Worm (Caenorhabditis elegans) whole organism, L3 larva: ENCODE results near the gene cyp-29A2.

Experiments
- R02D3.7 ChIP-seq: fragments of 150-350 bp; optimal IDR thresholded peaks from 2 replicates; lab custom pipeline; 2014; ENCODE audit warnings: missing biosample characterization, missing genetic modification characterization
- aly-2 ChIP-seq: fragments of 150-350 bp; optimal IDR thresholded peaks from 2 replicates; lab custom pipeline; 2014; ENCODE audit warnings: missing biosample characterization, missing genetic modification characterization
- ceh-82 ChIP-seq: fragments of 150-350 bp; optimal IDR thresholded peaks from 2 replicates; lab custom pipeline; 2014; ENCODE audit warnings: missing biosample characterization, missing genetic modification characterization
- egl-27 ChIP-seq: sonication (generic microtip); optimal IDR thresholded peaks from 4 replicates; lab custom pipeline; 2017; ENCODE audit warnings: missing biosample characterization, missing genetic modification reagents, missing genetic modification characterization
- fos-1 ChIP-seq: fragments of 150-350 bp; optimal IDR thresholded peaks from 2 replicates; lab custom pipeline; 2014; ENCODE audit warnings: missing biosample characterization, missing genetic modification characterization
- lin-39 ChIP-seq: fragments of 150-350 bp; optimal IDR thresholded peaks from 2 replicates; lab custom pipeline; 2018; ENCODE audit warnings: missing biosample characterization, missing genetic modification reagents, missing genetic modification characterization
- nhr-11 ChIP-seq: fragments of 150-350 bp; optimal IDR thresholded peaks from 2 replicates; lab custom pipeline; 2014; ENCODE audit warnings: missing biosample characterization, missing genetic modification characterization
- nhr-237 ChIP-seq: fragments of 150-350 bp; optimal IDR thresholded peaks from 2 replicates; lab custom pipeline; 2014; ENCODE audit warnings: missing biosample characterization, missing genetic modification characterization
- pha-4 ChIP-seq: fragments of 150-350 bp; optimal IDR thresholded peaks from 2 replicates; lab custom pipeline; 2014; ENCODE audit warnings: missing biosample characterization, missing genetic modification reagents, missing genetic modification characterization
- skn-1 ChIP-seq: fragments of 150-350 bp; optimal IDR thresholded peaks from 2 replicates; lab custom pipeline; 2014; ENCODE audit warnings: missing biosample characterization, missing genetic modification characterization
- snpc-4 ChIP-seq: fragments of 150-350 bp; optimal IDR thresholded peaks from 2 replicates; lab custom pipeline; 2014; ENCODE audit warnings: missing biosample characterization, missing genetic modification characterization

ce11 chrV:11171906-11172305 is 45.5 kb upstream of the cyp-29A2 start, which contains the start of gene T19C4.5:
- TF ChIP-seq R02D3.7 (tag; lab: Kevin White, UChicago) (no peak), fos-1 (tag; lab: Kevin White, UChicago) (no peak), egl-27 (tag; lab: Kevin White, UChicago) (no peak), lin-39 (tag; lab: Kevin White, UChicago) (no peak), snpc-4 (no peak), pha-4 (tag; lab: Kevin White, UChicago) (no peak), nhr-11 (tag; lab: Kevin White, UChicago) (no peak), skn-1 (no peak), ceh-82 (tag; lab: Kevin White, UChicago) (no peak), aly-2 (tag; lab: Kevin White, UChicago) (no peak), nhr-237 (tag; lab: Kevin White, UChicago) (no peak)
